Fruit fly (Drosophila melanogaster): ENCODE data around the gene ND-SGDH.

dm6 chr3L:12114188-12114587, 24.2 kb downstream of the ND-SGDH start:
- TF ChIP-seq Pif1A (GFP tag; optimal IDR thresholded peaks at IDR 0.05): peak; percentile 88
- TF ChIP-seq D1 (tag; optimal IDR thresholded peaks at IDR 0.05): peak; percentile 70
- peak; percentile 88 for TF ChIP-seq Pif1B (GFP tag; optimal IDR thresholded peaks at IDR 0.05)
- TF ChIP-seq CG8159 (tag; optimal IDR thresholded peaks at IDR 0.05): peak; percentile 92
- peak; percentile 67 for TF ChIP-seq CG34367 (tag; optimal IDR thresholded peaks at IDR 0.05)

All from whole organism, pupa.